Worm (Caenorhabditis elegans): Measurements from ENCODE around the gene btb-2.

DNA sequence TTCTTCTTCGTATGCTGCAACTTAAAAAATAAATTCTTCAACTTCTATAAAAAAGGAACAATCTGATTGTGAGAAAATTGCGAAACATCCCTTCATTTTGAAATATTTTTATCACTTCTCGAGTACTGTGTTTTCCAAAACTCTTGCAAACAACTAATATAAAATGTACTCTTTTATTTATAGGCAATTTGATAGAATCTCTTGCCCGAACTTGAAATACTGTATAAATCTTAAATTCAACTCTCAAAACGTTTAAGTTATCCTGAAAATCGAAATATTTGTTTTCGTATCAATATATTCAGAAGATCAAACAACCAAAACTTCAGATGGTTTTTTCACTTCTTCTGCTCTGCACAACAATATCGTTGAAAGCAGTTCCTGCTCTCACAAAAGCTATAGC, 15.3 kb upstream of the btb-2 start, which contains the start of gene F58F12.4:
- TF ChIP-seq fos-1 (tag; optimal IDR thresholded peaks at IDR 0.05) (no peak), zag-1 (tag; optimal IDR thresholded peaks at IDR 0.05) (no peak)

Measured in whole organism, L2 larva.